Worm (Caenorhabditis elegans) whole organism, L3 larva: ENCODE results near the gene cnc-5.

Source experiments
- ama-1 ChIP-seq: fragments of 150-350 bp; optimal IDR thresholded peaks from 2 replicates; lab custom pipeline; 2018
- ceh-9 ChIP-seq: sonication (generic microtip); optimal IDR thresholded peaks from 2 replicates; lab custom pipeline; 2018; ENCODE audit warnings: missing biosample characterization, missing genetic modification characterization
- egl-27 ChIP-seq: sonication (generic microtip); optimal IDR thresholded peaks from 4 replicates; lab custom pipeline; 2017; ENCODE audit warnings: missing biosample characterization, missing genetic modification reagents, missing genetic modification characterization
- nhr-11 ChIP-seq: fragments of 150-350 bp; optimal IDR thresholded peaks from 2 replicates; lab custom pipeline; 2014; ENCODE audit warnings: missing biosample characterization, missing genetic modification characterization
- nhr-28 ChIP-seq: fragments of 150-350 bp; optimal IDR thresholded peaks from 2 replicates; lab custom pipeline; 2014; ENCODE audit warnings: missing biosample characterization, missing genetic modification characterization
- pha-4 ChIP-seq: fragments of 150-350 bp; optimal IDR thresholded peaks from 2 replicates; lab custom pipeline; 2014; ENCODE audit warnings: missing biosample characterization, missing genetic modification reagents, missing genetic modification characterization
- sea-2 ChIP-seq: fragments of 150-350 bp; sonication (generic microtip); optimal IDR thresholded peaks from 4 replicates; lab custom pipeline; 2014; ENCODE audit warnings: missing biosample characterization, missing genetic modification reagents, missing genetic modification characterization
- unc-62 ChIP-seq: fragments of 150-350 bp; sonication (generic microtip); optimal IDR thresholded peaks from 4 replicates; lab custom pipeline; 2014; ENCODE audit warnings: missing biosample characterization, missing genetic modification reagents, missing genetic modification characterization
- ztf-4 ChIP-seq: fragments of 150-350 bp; optimal IDR thresholded peaks from 2 replicates; lab custom pipeline; 2014; ENCODE audit warnings: missing biosample characterization, missing genetic modification characterization

DNA sequence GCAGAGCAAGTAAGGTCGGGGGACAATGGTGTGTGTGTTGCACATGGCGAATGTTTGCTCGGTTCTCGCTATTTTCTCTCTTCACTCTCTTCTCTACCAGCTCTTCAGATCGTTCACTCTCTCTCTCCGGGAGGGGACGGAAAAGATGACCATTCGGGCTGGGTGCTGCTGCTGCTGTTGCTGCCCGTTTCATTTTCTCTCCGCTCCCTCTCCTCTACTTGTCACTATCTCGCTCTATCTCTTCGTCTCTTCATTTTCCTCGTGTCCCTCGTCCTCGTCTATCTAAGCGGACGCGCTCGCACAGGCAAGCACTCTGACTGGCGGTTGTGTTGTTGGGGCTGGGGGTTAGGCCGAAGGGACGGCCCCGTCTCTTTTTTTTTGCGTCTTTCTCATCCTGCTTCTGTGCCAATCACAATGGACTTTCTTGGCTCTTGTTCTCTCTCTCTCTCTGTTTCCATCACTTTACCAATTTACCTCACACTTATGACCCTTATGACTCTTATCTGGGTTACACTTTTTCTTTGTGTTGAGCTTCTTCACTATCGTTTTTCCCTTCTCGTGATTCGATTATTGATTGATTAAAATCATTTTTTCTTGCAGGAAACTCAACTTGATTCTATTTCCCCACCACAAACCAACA lies 29.4 kb downstream of the cnc-5 start, which contains the start of the genes F53E2.2 and unc-60:
- TF ChIP-seq egl-27 (tag; lab: Kevin White, UChicago), result no peak
- TF ChIP-seq pha-4 (tag; lab: Kevin White, UChicago), result peak; percentile 75
- TF ChIP-seq unc-62 (GFP tag; lab: Kevin White, UChicago), result peak; percentile 47
- no peak for TF ChIP-seq ceh-9 (tag; lab: Kevin White, UChicago)
- no peak for TF ChIP-seq nhr-11 (tag; lab: Kevin White, UChicago)
- TF ChIP-seq sea-2 (GFP tag; lab: Kevin White, UChicago), result no peak
- TF ChIP-seq ztf-4 (tag; lab: Kevin White, UChicago), result no peak
- TF ChIP-seq nhr-28 (tag; lab: Kevin White, UChicago), result no peak
- TF ChIP-seq ama-1 (lab: Kevin White, UChicago), result peak; percentile 60
